Worm (Caenorhabditis elegans) whole organism, mixed stage, embryonic: ENCODE results near the gene F21A3.11.

ENCODE experiments used
- blmp-1 ChIP-seq: fragments of 150-350 bp; optimal IDR thresholded peaks from 2 replicates; lab custom pipeline; 2014; ENCODE audit warnings: missing biosample characterization, missing genetic modification characterization
- hlh-1 ChIP-seq: fragments of 150-350 bp; optimal IDR thresholded peaks from 2 replicates; lab custom pipeline; 2014; ENCODE audit warnings: missing biosample characterization, missing genetic modification reagents, missing genetic modification characterization
- lin-13 ChIP-seq: fragments of 150-350 bp; optimal IDR thresholded peaks from 2 replicates; lab custom pipeline; 2014; ENCODE audit warnings: missing biosample characterization, missing genetic modification characterization
- nhr-237 ChIP-seq: fragments of 150-350 bp; optimal IDR thresholded peaks from 2 replicates; lab custom pipeline; 2014; ENCODE audit warnings: missing biosample characterization, missing genetic modification characterization
- nhr-28 ChIP-seq: fragments of 150-350 bp; optimal IDR thresholded peaks from 2 replicates; lab custom pipeline; 2014; ENCODE audit warnings: missing biosample characterization, missing genetic modification characterization
- tbx-8 ChIP-seq: fragments of 200-800 bp; sonication (Bioruptor generic); optimal IDR thresholded peaks from 2 replicates; lab custom pipeline; 2018; ENCODE audit warnings: mild to moderate bottlenecking, missing genetic modification characterization, moderate library complexity, missing compliant biosample characterization
- unc-39 ChIP-seq: fragments of 150-350 bp; optimal IDR thresholded peaks from 2 replicates; lab custom pipeline; 2014; ENCODE audit warnings: missing biosample characterization, missing genetic modification characterization
- unc-62 ChIP-seq: fragments of 150-350 bp; optimal IDR thresholded peaks from 2 replicates; lab custom pipeline; 2014; ENCODE audit warnings: missing biosample characterization, missing genetic modification reagents, missing genetic modification characterization
- ztf-11 ChIP-seq: fragments of 150-350 bp; optimal IDR thresholded peaks from 2 replicates; lab custom pipeline; 2014; ENCODE audit warnings: missing biosample characterization, missing genetic modification characterization

DNA sequence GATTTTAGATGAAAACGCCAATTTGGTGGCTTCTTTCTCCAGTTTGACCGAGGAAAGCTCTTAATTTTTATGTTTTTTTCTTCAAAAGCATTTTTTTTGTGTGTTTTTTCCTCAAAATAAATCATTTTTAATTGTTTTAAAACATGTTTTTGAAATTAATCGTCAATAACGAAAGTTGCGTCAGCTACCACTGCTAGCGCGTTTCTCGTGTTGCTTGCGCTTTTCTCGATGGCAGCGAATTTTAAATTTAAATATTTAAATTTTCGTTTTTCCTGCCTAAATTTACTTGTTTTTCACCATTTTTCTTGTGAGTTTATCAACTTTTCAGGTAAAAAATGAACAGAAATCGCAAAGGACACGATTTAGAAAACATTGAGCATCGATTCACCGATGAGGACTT is 4.9 kb upstream of the F21A3.11 start, which contains the start of gene prde-1:
- TF ChIP-seq lin-13 (tag; lab: Kevin White, UChicago) (no peak), nhr-28 (tag; lab: Kevin White, UChicago) (no peak), nhr-237 (tag; lab: Kevin White, UChicago) (no peak), unc-39 (tag; lab: Kevin White, UChicago) (no peak), hlh-1 (tag; lab: Kevin White, UChicago) (no peak), tbx-8 (GFP tag; lab: Kevin White, UChicago) (no peak), unc-62 (no peak), ztf-11 (no peak), blmp-1 (no peak)
